Fruit fly (Drosophila melanogaster) whole organism, embryonic: Measurements from ENCODE around the gene CG3036.

Experiments
- Adf1 ChIP-seq: fragments of 200-800 bp; sonication (Bioruptor generic); IDR thresholded peaks from 2 replicates; pipeline ENCODE4 v1.3.6; 2022; ENCODE audit warnings: missing biosample characterization, missing genetic modification characterization
- Blimp-1 ChIP-seq: fragments of 200-800 bp; sonication (Bioruptor generic); optimal IDR thresholded peaks from 3 replicates; lab custom pipeline; 2018; ENCODE audit warnings: missing biosample characterization, missing genetic modification characterization, mild to moderate bottlenecking, moderate library complexity, missing genetic modification reagents
- Bteb2 ChIP-seq: fragments of 200-800 bp; sonication (Bioruptor generic); optimal IDR thresholded peaks from 2 replicates; lab custom pipeline; 2016; ENCODE audit warnings: missing biosample characterization, missing genetic modification characterization
- C15 ChIP-seq: fragments of 200-800 bp; sonication (Bioruptor generic); IDR thresholded peaks from 3 replicates; pipeline ENCODE4 v1.3.6; 2022; ENCODE audit warnings: missing biosample characterization, missing genetic modification characterization
- CG10366 ChIP-seq: fragments of 200-800 bp; sonication (Bioruptor generic); IDR thresholded peaks from 2 replicates; pipeline ENCODE4 v1.3.6; 2022; ENCODE audit warnings: missing biosample characterization, missing genetic modification characterization
- CG10565 ChIP-seq: fragments of 200-800 bp; sonication (Bioruptor generic); optimal IDR thresholded peaks from 3 replicates; lab custom pipeline; 2016; ENCODE audit warnings: missing biosample characterization, mild to moderate bottlenecking, missing genetic modification characterization
- CG10654 ChIP-seq: fragments of 200-800 bp; sonication (Bioruptor generic); optimal IDR thresholded peaks from 2 replicates; lab custom pipeline; 2016; ENCODE audit warnings: missing biosample characterization, missing genetic modification characterization
- CG11696 ChIP-seq: fragments of 200-800 bp; sonication (Bioruptor generic); IDR thresholded peaks from 2 replicates; pipeline ENCODE4 v1.3.6; 2022; ENCODE audit warnings: missing biosample characterization, missing genetic modification characterization
- CG12155 ChIP-seq: fragments of 200-800 bp; sonication (Bioruptor generic); optimal IDR thresholded peaks from 3 replicates; lab custom pipeline; 2016; ENCODE audit warnings: missing biosample characterization, missing genetic modification characterization
- CG12236 ChIP-seq: fragments of 200-800 bp; sonication (Bioruptor generic); optimal IDR thresholded peaks from 2 replicates; lab custom pipeline; 2016; ENCODE audit warnings: missing biosample characterization, missing genetic modification characterization
- CG13123 ChIP-seq: fragments of 200-800 bp; sonication (Bioruptor generic); optimal IDR thresholded peaks from 2 replicates; lab custom pipeline; 2016; ENCODE audit warnings: missing biosample characterization, missing genetic modification characterization
- CG13894 ChIP-seq: fragments of 200-800 bp; sonication (Bioruptor generic); optimal IDR thresholded peaks from 3 replicates; lab custom pipeline; 2018; ENCODE audit warnings: missing biosample characterization, mild to moderate bottlenecking, missing genetic modification characterization, moderate library complexity
- CG16813 ChIP-seq: fragments of 200-800 bp; sonication (Bioruptor generic); IDR thresholded peaks from 3 replicates; pipeline ENCODE4 v1.3.6; 2022; ENCODE audit warnings: missing biosample characterization, missing genetic modification characterization; ENCODE audit not compliant: partially characterized antibody
- CG16815 ChIP-seq: fragments of 200-800 bp; sonication (Bioruptor generic); optimal IDR thresholded peaks from 3 replicates; lab custom pipeline; 2017; ENCODE audit warnings: missing biosample characterization, mild to moderate bottlenecking, missing genetic modification characterization
- CG17186 ChIP-seq: fragments of 200-800 bp; sonication (Bioruptor generic); optimal IDR thresholded peaks from 3 replicates; lab custom pipeline; 2017; ENCODE audit warnings: missing biosample characterization, missing genetic modification reagents, missing genetic modification characterization
- CG18764 ChIP-seq: fragments of 200-800 bp; sonication (Bioruptor generic); optimal IDR thresholded peaks from 3 replicates; lab custom pipeline; 2016; ENCODE audit warnings: missing biosample characterization, missing genetic modification characterization
- CG2202 ChIP-seq: fragments of 200-800 bp; sonication (Bioruptor generic); optimal IDR thresholded peaks from 2 replicates; lab custom pipeline; 2018; ENCODE audit warnings: missing biosample characterization, mild to moderate bottlenecking, missing genetic modification characterization
- CG31224 ChIP-seq: fragments of 200-800 bp; sonication (Bioruptor generic); IDR thresholded peaks from 2 replicates; pipeline ENCODE4 v1.3.6; 2022; ENCODE audit warnings: missing biosample characterization, missing genetic modification characterization
- CG3163 ChIP-seq: fragments of 200-800 bp; sonication (Bioruptor generic); optimal IDR thresholded peaks from 3 replicates; lab custom pipeline; 2016; ENCODE audit warnings: missing biosample characterization, missing genetic modification characterization
- CG3407 ChIP-seq: fragments of 200-800 bp; sonication (Bioruptor generic); optimal IDR thresholded peaks from 2 replicates; lab custom pipeline; 2018; ENCODE audit warnings: missing biosample characterization, mild to moderate bottlenecking, missing genetic modification characterization
- CG5245 ChIP-seq: fragments of 200-800 bp; sonication (Bioruptor generic); optimal IDR thresholded peaks from 3 replicates; lab custom pipeline; 2016; ENCODE audit warnings: missing biosample characterization, missing genetic modification characterization
- CG8281 ChIP-seq: fragments of 200-800 bp; sonication (Bioruptor generic); optimal IDR thresholded peaks from 2 replicates; lab custom pipeline; 2018; ENCODE audit warnings: missing biosample characterization, mild to moderate bottlenecking, missing genetic modification characterization, moderate library complexity
- CG9437 ChIP-seq: fragments of 200-800 bp; sonication (Bioruptor generic); optimal IDR thresholded peaks from 2 replicates; lab custom pipeline; 2018; ENCODE audit warnings: missing biosample characterization, mild to moderate bottlenecking, missing genetic modification characterization
- CG9727 ChIP-seq: fragments of 200-800 bp; sonication (Bioruptor generic); optimal IDR thresholded peaks from 3 replicates; lab custom pipeline; 2017; ENCODE audit warnings: missing biosample characterization, mild to moderate bottlenecking, missing genetic modification characterization
- D19A ChIP-seq: fragments of 200-800 bp; optimal IDR thresholded peaks from 3 replicates; lab custom pipeline; 2019; ENCODE audit warnings: missing biosample characterization, mild to moderate bottlenecking, missing genetic modification characterization, moderate library complexity
- Doc3 ChIP-seq: fragments of 200-800 bp; sonication (Bioruptor generic); IDR thresholded peaks from 3 replicates; pipeline ENCODE4 v1.3.6; 2022; ENCODE audit warnings: missing biosample characterization, missing genetic modification characterization; ENCODE audit not compliant: partially characterized antibody
- Dp ChIP-seq: fragments of 200-800 bp; sonication (Bioruptor generic); optimal IDR thresholded peaks from 2 replicates; lab custom pipeline; 2018; ENCODE audit warnings: missing biosample characterization, mild to moderate bottlenecking, missing genetic modification characterization, moderate library complexity
- HLH3B ChIP-seq: fragments of 200-800 bp; sonication (Bioruptor generic); IDR thresholded peaks from 2 replicates; pipeline ENCODE4 v1.3.6; 2022; ENCODE audit warnings: missing biosample characterization, missing genetic modification characterization
- HLH54F ChIP-seq: fragments of 200-800 bp; sonication (Bioruptor generic); optimal IDR thresholded peaks from 3 replicates; lab custom pipeline; 2016; ENCODE audit warnings: missing biosample characterization, missing genetic modification characterization
- MESR4 ChIP-seq: fragments of 200-800 bp; sonication (Bioruptor generic); optimal IDR thresholded peaks from 2 replicates; lab custom pipeline; 2018; ENCODE audit warnings: missing biosample characterization, mild to moderate bottlenecking, missing genetic modification characterization, moderate library complexity
- Oli ChIP-seq: fragments of 200-800 bp; sonication (Bioruptor generic); optimal IDR thresholded peaks from 2 replicates; lab custom pipeline; 2018; ENCODE audit warnings: missing biosample characterization, mild to moderate bottlenecking, missing genetic modification characterization, moderate library complexity
- Pdp1 ChIP-seq, 2 experiments: fragments of 200-800 bp; sonication (Bioruptor generic); optimal IDR thresholded peaks; 3 replicates each; lab custom pipeline; 2016; ENCODE audit warnings: missing biosample characterization in 2 of 2, missing genetic modification characterization in 2 of 2, mild to moderate bottlenecking in 1 of 2, moderate library complexity in 1 of 2
- Rfx ChIP-seq: fragments of 200-800 bp; sonication (Bioruptor generic); IDR thresholded peaks from 2 replicates; pipeline ENCODE4 v1.3.6; 2022; ENCODE audit warnings: missing biosample characterization, missing genetic modification characterization
- Ssrp ChIP-seq: fragments of 200-800 bp; sonication (Bioruptor generic); optimal IDR thresholded peaks from 2 replicates; lab custom pipeline; 2018; ENCODE audit warnings: missing biosample characterization, mild to moderate bottlenecking, missing genetic modification characterization, moderate library complexity
- Xrp1 ChIP-seq: fragments of 200-800 bp; sonication (Bioruptor generic); IDR thresholded peaks from 2 replicates; pipeline ENCODE4 v1.3.6; 2022; ENCODE audit warnings: missing biosample characterization, missing genetic modification characterization
- aop ChIP-seq: fragments of 200-800 bp; sonication (Bioruptor generic); IDR thresholded peaks from 2 replicates; pipeline ENCODE4 v1.3.6; 2022; ENCODE audit warnings: missing biosample characterization, missing genetic modification characterization
- disco-r ChIP-seq: fragments of 200-800 bp; sonication (Bioruptor generic); optimal IDR thresholded peaks from 2 replicates; lab custom pipeline; 2016; ENCODE audit warnings: missing biosample characterization, missing genetic modification characterization
- dysf ChIP-seq: fragments of 200-800 bp; sonication (Bioruptor generic); IDR thresholded peaks from 3 replicates; pipeline ENCODE4 v1.3.6; 2022; ENCODE audit warnings: missing biosample characterization, missing genetic modification characterization
- fd3F ChIP-seq: fragments of 200-800 bp; sonication (Bioruptor generic); optimal IDR thresholded peaks from 2 replicates; lab custom pipeline; 2018; ENCODE audit warnings: missing biosample characterization, mild to moderate bottlenecking, missing genetic modification characterization, moderate library complexity
- fd64A ChIP-seq: fragments of 200-800 bp; sonication (Bioruptor generic); optimal IDR thresholded peaks from 3 replicates; lab custom pipeline; 2018; ENCODE audit warnings: missing biosample characterization, mild to moderate bottlenecking, missing genetic modification characterization
- fd96Cb ChIP-seq: fragments of 200-800 bp; sonication (Bioruptor generic); optimal IDR thresholded peaks from 2 replicates; lab custom pipeline; 2018; ENCODE audit warnings: missing biosample characterization, mild to moderate bottlenecking, missing genetic modification characterization, moderate library complexity
- fru ChIP-seq: fragments of >200 bp; optimal IDR thresholded peaks from 2 replicates; lab custom pipeline; 2017
- hth ChIP-seq: fragments of >200 bp; optimal IDR thresholded peaks from 2 replicates; lab custom pipeline; 2017; ENCODE audit warnings: inconsistent platforms
- mam ChIP-seq: fragments of 200-800 bp; sonication (Bioruptor generic); optimal IDR thresholded peaks from 3 replicates; lab custom pipeline; 2016; ENCODE audit warnings: missing biosample characterization, missing genetic modification characterization
- nerfin-2 ChIP-seq: fragments of 200-800 bp; sonication (Bioruptor generic); IDR thresholded peaks from 2 replicates; pipeline ENCODE4 v1.3.6; 2022; ENCODE audit warnings: missing biosample characterization, missing genetic modification characterization; ENCODE audit not compliant: partially characterized antibody
- pan ChIP-seq, 4 experiments: fragments of >200 bp in 3 of 4; fragments of 200-800 bp in 1 of 4; sonication (Bioruptor generic) in 1 of 4; optimal IDR thresholded peaks in 3 of 4; IDR thresholded peaks in 1 of 4; 2 replicates each; pipeline versions ENCODE4 v1.3.6 to Lab custom; 2017 to 2022; ENCODE audit warnings: missing biosample characterization in 2 of 4, missing genetic modification characterization in 2 of 4, mixed read lengths in 1 of 4
- phol ChIP-seq: fragments of 200-800 bp; sonication (Bioruptor generic); optimal IDR thresholded peaks from 3 replicates; lab custom pipeline; 2018; ENCODE audit warnings: missing biosample characterization, mild to moderate bottlenecking, missing genetic modification characterization, moderate library complexity
- salm ChIP-seq: fragments of 200-800 bp; sonication (Bioruptor generic); optimal IDR thresholded peaks from 2 replicates; lab custom pipeline; 2018; ENCODE audit warnings: missing biosample characterization, mild to moderate bottlenecking, missing genetic modification characterization
- sima ChIP-seq: fragments of 200-800 bp; sonication (Bioruptor generic); optimal IDR thresholded peaks from 2 replicates; lab custom pipeline; 2016; ENCODE audit warnings: missing biosample characterization, missing genetic modification characterization
- slou ChIP-seq: fragments of 200-800 bp; sonication (Bioruptor generic); optimal IDR thresholded peaks from 3 replicates; lab custom pipeline; 2016; ENCODE audit warnings: missing biosample characterization, missing genetic modification characterization
- tap ChIP-seq: fragments of 200-800 bp; optimal IDR thresholded peaks from 3 replicates; lab custom pipeline; 2019; ENCODE audit warnings: missing biosample characterization, mild to moderate bottlenecking, missing genetic modification characterization, moderate library complexity

CG3036 gene

DNA sequence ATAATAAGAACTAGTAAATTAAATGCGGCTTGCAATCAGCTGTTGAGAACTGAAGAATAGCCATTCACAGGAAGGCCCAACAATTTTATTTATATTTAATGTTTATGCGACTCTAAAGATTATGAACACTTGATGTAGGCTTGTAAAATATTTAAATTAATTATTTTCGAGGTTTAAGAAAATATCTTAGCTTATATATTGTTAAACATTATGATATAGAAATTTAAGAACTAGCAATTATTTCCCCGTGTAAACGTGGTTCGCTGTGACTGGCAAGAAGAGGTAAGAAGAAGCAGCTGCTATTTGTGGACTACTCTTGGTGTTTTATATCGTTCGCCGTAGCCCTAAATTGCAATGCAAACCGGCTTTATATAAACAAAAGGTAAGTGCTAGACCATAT is 53.4 kb downstream of the CG3036 start, which contains the start of the genes mRpL24 and betaggt-I (continued):
- TF ChIP-seq pan (optimal IDR thresholded peaks at IDR 0.05; lab: Kevin White, UChicago) (no peak), pan (GFP tag; optimal IDR thresholded peaks at IDR 0.05 in 1 of 2, IDR thresholded peaks at IDR 0.05 in 1 of 2) (peak in 1 of 2 experiments; percentile 99), hth (lab: Kevin White, UChicago) (no peak), sima (GFP tag; lab: Kevin White, UChicago) (no peak), phol (tag; lab: Kevin White, UChicago) (peak; percentile 98), CG12236 (GFP tag; lab: Kevin White, UChicago) (peak; percentile 50), Rfx (GFP tag; lab: Robert Waterston, UW) (peak; percentile 98), C15 (GFP tag; lab: Robert Waterston, UW) (peak; percentile 70; the same call in 1 of the 3 replicates), Xrp1 (GFP tag; lab: Robert Waterston, UW) (peak; percentile 99), CG31224 (GFP tag; lab: Robert Waterston, UW) (peak; percentile 93), fd3F (GFP tag; lab: Kevin White, UChicago) (peak; percentile 96), CG10654 (GFP tag; lab: Kevin White, UChicago) (peak; percentile 92), fd64A (GFP tag; lab: Kevin White, UChicago) (peak; percentile 53), Doc3 (GFP tag; lab: Robert Waterston, UW) (no peak), dysf (GFP tag; lab: Robert Waterston, UW) (peak; percentile 97), Ssrp (tag; lab: Kevin White, UChicago) (peak; percentile 97), CG2202 (tag; lab: Kevin White, UChicago) (peak; percentile 89), CG17186 (GFP tag; lab: Kevin White, UChicago) (peak; percentile 36), slou (peak; percentile 89), nerfin-2 (GFP tag; lab: Robert Waterston, UW) (no peak), CG9437 (peak; percentile 87), fru (no peak), Oli (tag; lab: Kevin White, UChicago) (peak; percentile 94), CG8281 (tag; lab: Kevin White, UChicago) (peak; percentile 87), CG13123 (peak; percentile 90), CG16813 (GFP tag; lab: Robert Waterston, UW) (no peak), CG3163 (peak; percentile 36), aop (GFP tag; lab: Robert Waterston, UW) (peak; percentile 87), CG11696 (GFP tag; lab: Robert Waterston, UW) (peak; percentile 91), CG12155 (GFP tag; lab: Kevin White, UChicago) (peak; percentile 94), Blimp-1 (peak; percentile 94), salm (tag; lab: Kevin White, UChicago) (peak; percentile 93), CG10565 (GFP tag; lab: Kevin White, UChicago) (peak; percentile 71), fd96Cb (tag; lab: Kevin White, UChicago) (peak; percentile 94), disco-r (GFP tag; lab: Kevin White, UChicago) (peak; percentile 53), CG5245 (GFP tag; lab: Kevin White, UChicago) (peak; percentile 86), tap (tag; lab: Kevin White, UChicago) (peak; percentile 95), CG10366 (GFP tag; lab: Robert Waterston, UW) (peak; percentile 97), mam (GFP tag; lab: Kevin White, UChicago) (peak; percentile 83), Adf1 (GFP tag; lab: Robert Waterston, UW) (peak; percentile 84), MESR4 (GFP tag; lab: Kevin White, UChicago) (peak; percentile 77), CG13894 (tag; lab: Kevin White, UChicago) (peak; percentile 96), CG3407 (GFP tag; lab: Kevin White, UChicago) (peak; percentile 92), CG18764 (GFP tag; lab: Kevin White, UChicago) (peak; percentile 93), HLH54F (peak; percentile 85), Pdp1 (GFP tag; optimal IDR thresholded peaks at IDR 0.05; lab: Kevin White, UChicago) (peak; percentile 72 to 88), D19A (tag; lab: Kevin White, UChicago) (peak; percentile 93), CG9727 (GFP tag; lab: Kevin White, UChicago) (peak; percentile 96), Dp (GFP tag; lab: Kevin White, UChicago) (peak; percentile 25), Bteb2 (GFP tag; lab: Kevin White, UChicago) (peak; percentile 92), HLH3B (GFP tag; lab: Robert Waterston, UW) (peak; percentile 96), CG16815 (GFP tag; lab: Kevin White, UChicago) (peak; percentile 92)
